Worm (Caenorhabditis elegans) whole organism, L4 larva: Measurements from ENCODE around the gene F54C9.14.

Experiments used
- F10B5.3 ChIP-seq: sonication (generic microtip); optimal IDR thresholded peaks from 2 replicates; lab custom pipeline; 2016; ENCODE audit warnings: mild to moderate bottlenecking, missing genetic modification characterization, missing compliant biosample characterization
- F44E2.7 ChIP-seq: fragments of 200-800 bp; sonication (Bioruptor generic); IDR thresholded peaks from 2 replicates; pipeline ENCODE4 v2.1.2; 2022; ENCODE audit warnings: missing genetic modification characterization, missing compliant biosample characterization
- ama-1 ChIP-seq: fragments of 150-350 bp; optimal IDR thresholded peaks from 2 replicates; lab custom pipeline; 2014; ENCODE audit warnings: inconsistent platforms, mixed read lengths
- arid-1 ChIP-seq: fragments of 200-800 bp; sonication (Bioruptor generic); conservative IDR thresholded peaks from 2 replicates; pipeline ENCODE4 v1.3.6; 2022; ENCODE audit warnings: missing genetic modification reagents, missing genetic modification characterization, missing compliant biosample characterization
- dmd-9 ChIP-seq: fragments of 200-800 bp; sonication (Bioruptor generic); IDR thresholded peaks from 2 replicates; pipeline ENCODE4 v1.3.6; 2022; ENCODE audit warnings: missing genetic modification reagents, missing genetic modification characterization, missing compliant biosample characterization
- egl-27 ChIP-seq: sonication (generic microtip); optimal IDR thresholded peaks from 3 replicates; lab custom pipeline; 2017; ENCODE audit warnings: missing biosample characterization, missing genetic modification reagents, missing genetic modification characterization
- lin-39 ChIP-seq: fragments of 150-350 bp; optimal IDR thresholded peaks from 2 replicates; lab custom pipeline; 2014; ENCODE audit warnings: missing biosample characterization, missing genetic modification reagents, missing genetic modification characterization
- snpc-4 ChIP-seq: fragments of 150-350 bp; optimal IDR thresholded peaks from 2 replicates; lab custom pipeline; 2014; ENCODE audit warnings: missing biosample characterization, missing genetic modification characterization

ce11 chrII:8588442-8588841 lies 26.3 kb downstream of the F54C9.14 start:
- TF ChIP-seq F10B5.3 (tag; lab: Kevin White, UChicago) (no peak), F44E2.7 (GFP tag; lab: Robert Waterston, UW) (no peak), snpc-4 (tag; lab: Kevin White, UChicago) (no peak), arid-1 (GFP tag; lab: Robert Waterston, UW) (no peak), egl-27 (tag; lab: Kevin White, UChicago) (no peak), lin-39 (tag; lab: Kevin White, UChicago) (no peak), dmd-9 (GFP tag; lab: Robert Waterston, UW) (no peak), ama-1 (lab: Kevin White, UChicago) (no peak)
